Worm (Caenorhabditis elegans): ENCODE results near the gene R05G6.9.

DNA sequence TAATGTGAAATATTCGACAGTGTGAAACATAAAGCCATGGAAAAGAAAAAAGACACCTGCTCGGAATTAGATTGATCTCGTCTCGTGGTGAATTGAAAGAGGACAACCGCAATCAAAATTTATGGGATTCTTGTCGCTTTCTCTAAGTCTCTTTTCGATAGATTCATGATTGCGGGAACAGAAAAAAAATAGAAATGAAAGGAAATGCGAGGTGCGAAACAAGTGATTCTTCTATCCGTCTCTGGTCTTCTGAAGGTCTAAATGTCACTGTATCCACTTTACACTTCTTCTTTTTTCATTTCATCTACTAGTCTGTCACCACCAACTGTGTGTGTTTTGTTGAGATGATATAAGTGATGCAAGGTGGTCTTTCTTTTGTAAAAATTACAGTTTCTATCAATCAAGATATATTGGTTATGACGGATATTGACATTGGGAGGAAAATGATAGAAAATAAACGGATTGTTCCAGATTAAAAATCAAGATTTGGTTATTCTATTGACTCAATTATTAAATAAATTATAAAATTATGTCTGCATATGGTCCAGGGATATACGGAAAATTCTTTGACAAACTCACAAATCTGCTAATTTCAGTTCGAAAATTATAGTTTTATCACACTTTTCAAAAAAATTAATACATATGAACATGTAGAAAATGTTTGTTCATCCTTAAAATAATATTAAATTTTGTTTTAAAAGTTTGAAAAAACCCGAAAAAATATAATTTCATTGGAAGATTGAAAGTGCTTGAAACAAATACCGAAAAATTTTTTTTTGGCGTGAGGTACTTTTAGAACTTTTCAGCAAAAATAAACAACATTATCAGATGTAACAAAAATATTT lies 14.4 kb upstream of the R05G6.9 start:
- no peak for TF ChIP-seq sem-2 (GFP tag; optimal IDR thresholded peaks at IDR 0.05)
- no peak for TF ChIP-seq bed-3 (GFP tag; optimal IDR thresholded peaks at IDR 0.05)
- no peak for TF ChIP-seq unc-39 (tag; optimal IDR thresholded peaks at IDR 0.05)
- TF ChIP-seq nhr-12 (tag; optimal IDR thresholded peaks at IDR 0.05), result no peak
- TF ChIP-seq ces-1 (GFP tag; optimal IDR thresholded peaks at IDR 0.05), result no peak
